Worm (Caenorhabditis elegans): Measurements from ENCODE around the gene Y43F8B.24.

Gene Y43F8B.24

ce11 chrV:19429605-19430004 is 27.6 kb upstream of the Y43F8B.24 start:
- TF ChIP-seq ama-1 (optimal IDR thresholded peaks at IDR 0.05), result no peak
- no peak for TF ChIP-seq tra-4 (tag; optimal IDR thresholded peaks at IDR 0.05)
- no peak for TF ChIP-seq scrt-1 (GFP tag; IDR thresholded peaks at IDR 0.05)
- no peak for TF ChIP-seq F13C5.2 (tag; optimal IDR thresholded peaks at IDR 0.05)
- TF ChIP-seq ceh-36 (tag; optimal IDR thresholded peaks at IDR 0.05), result no peak
- no peak for TF ChIP-seq hnd-1 (tag; optimal IDR thresholded peaks at IDR 0.05)
- TF ChIP-seq pes-1 (GFP tag; IDR thresholded peaks at IDR 0.05), result no peak
- TF ChIP-seq tbx-37 (GFP tag; conservative IDR thresholded peaks at IDR 0.05), result no peak
- TF ChIP-seq tbx-11 (GFP tag; IDR thresholded peaks at IDR 0.05), result no peak
- TF ChIP-seq hmbx-1 (tag; optimal IDR thresholded peaks at IDR 0.05), result no peak
- TF ChIP-seq aly-1 (tag; optimal IDR thresholded peaks at IDR 0.05), result no peak
- no peak for TF ChIP-seq flt-1 (GFP tag; IDR thresholded peaks at IDR 0.05)
- no peak for TF ChIP-seq sea-1 (GFP tag; conservative IDR thresholded peaks at IDR 0.05)
- TF ChIP-seq ceh-13 (GFP tag; optimal IDR thresholded peaks at IDR 0.05), result no peak
- no peak for TF ChIP-seq ets-7 (tag; optimal IDR thresholded peaks at IDR 0.05)
- no peak for TF ChIP-seq hmg-4 (GFP tag; optimal IDR thresholded peaks at IDR 0.05)
- no peak for TF ChIP-seq B0310.2 (tag; optimal IDR thresholded peaks at IDR 0.05)

- TF ChIP-seq ceh-36 (tag; optimal IDR thresholded peaks at IDR 0.05) (peak; percentile 50), hmg-4 (GFP tag; optimal IDR thresholded peaks at IDR 0.05) (peak; percentile 26), F13C5.2 (tag; optimal IDR thresholded peaks at IDR 0.05) (no peak), scrt-1 (GFP tag; IDR thresholded peaks at IDR 0.05) (no peak)
Observed at ce11 chrV:19430351-19430913, 26.8 kb upstream of the Y43F8B.24 start.

DNA sequence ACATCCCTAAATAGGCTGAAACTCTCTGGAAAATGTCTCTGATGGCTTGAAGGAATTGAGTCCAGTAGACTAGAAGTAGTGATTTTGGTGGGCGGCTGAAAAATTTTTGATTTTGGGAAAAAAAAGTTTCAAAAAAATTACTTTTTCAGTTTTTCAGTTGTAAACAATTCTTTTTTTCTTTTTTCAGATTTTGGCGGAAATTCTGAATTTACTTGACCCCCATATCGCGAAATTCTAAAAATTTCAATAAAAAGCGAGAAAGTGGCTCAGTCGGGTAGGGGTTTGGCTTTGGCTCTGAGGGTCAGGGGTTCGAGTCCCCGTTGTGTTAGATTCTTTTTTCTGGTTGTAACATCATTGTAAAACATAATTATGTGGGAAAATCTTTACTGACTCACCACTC is 26.2 kb upstream of the Y43F8B.24 start, which contains the start of gene srw-85:
Gene srw-85, minus strand, starts transcription at position 101 of the 400 bp plus-strand sequence.
- no peak for TF ChIP-seq tbx-11 (GFP tag; IDR thresholded peaks at IDR 0.05)
- TF ChIP-seq aly-1 (tag; optimal IDR thresholded peaks at IDR 0.05), result no peak
- TF ChIP-seq F13C5.2 (tag; optimal IDR thresholded peaks at IDR 0.05), result no peak
- TF ChIP-seq hmg-4 (GFP tag; optimal IDR thresholded peaks at IDR 0.05), result no peak
- TF ChIP-seq ama-1 (optimal IDR thresholded peaks at IDR 0.05), result no peak
- no peak for TF ChIP-seq tbx-37 (GFP tag; conservative IDR thresholded peaks at IDR 0.05)
- TF ChIP-seq sea-1 (GFP tag; conservative IDR thresholded peaks at IDR 0.05), result no peak
- no peak for TF ChIP-seq tra-4 (tag; optimal IDR thresholded peaks at IDR 0.05)
- no peak for TF ChIP-seq pes-1 (GFP tag; IDR thresholded peaks at IDR 0.05)
- TF ChIP-seq ceh-36 (tag; optimal IDR thresholded peaks at IDR 0.05), result no peak
- no peak for TF ChIP-seq ets-7 (tag; optimal IDR thresholded peaks at IDR 0.05)
- no peak for TF ChIP-seq B0310.2 (tag; optimal IDR thresholded peaks at IDR 0.05)

ce11 chrV:19432030-19432429 is 25.2 kb upstream of the Y43F8B.24 start:
- no peak for TF ChIP-seq scrt-1 (GFP tag; IDR thresholded peaks at IDR 0.05)
- TF ChIP-seq ets-7 (tag; optimal IDR thresholded peaks at IDR 0.05), result no peak
- TF ChIP-seq B0310.2 (tag; optimal IDR thresholded peaks at IDR 0.05), result no peak
- no peak for TF ChIP-seq pes-1 (GFP tag; IDR thresholded peaks at IDR 0.05)
- no peak for TF ChIP-seq ceh-13 (GFP tag; optimal IDR thresholded peaks at IDR 0.05)
- no peak for TF ChIP-seq tbx-11 (GFP tag; IDR thresholded peaks at IDR 0.05)
- no peak for TF ChIP-seq F13C5.2 (tag; optimal IDR thresholded peaks at IDR 0.05)
- no peak for TF ChIP-seq ceh-36 (tag; optimal IDR thresholded peaks at IDR 0.05)
- no peak for TF ChIP-seq hnd-1 (tag; optimal IDR thresholded peaks at IDR 0.05)
- TF ChIP-seq sea-1 (GFP tag; conservative IDR thresholded peaks at IDR 0.05), result no peak
- TF ChIP-seq hmbx-1 (tag; optimal IDR thresholded peaks at IDR 0.05), result no peak
- TF ChIP-seq flt-1 (GFP tag; IDR thresholded peaks at IDR 0.05), result no peak
- TF ChIP-seq ama-1 (optimal IDR thresholded peaks at IDR 0.05), result no peak
- no peak for TF ChIP-seq tra-4 (tag; optimal IDR thresholded peaks at IDR 0.05)
- TF ChIP-seq hmg-4 (GFP tag; optimal IDR thresholded peaks at IDR 0.05), result no peak

ce11 chrV:19432972-19433371 is 24.2 kb upstream of the Y43F8B.24 start, which contains the start of gene C25F9.11:
TSS of gene C25F9.11 (minus strand) at chrV:19433072.
- no peak for TF ChIP-seq hmbx-1 (tag; optimal IDR thresholded peaks at IDR 0.05)
- no peak for TF ChIP-seq ceh-13 (GFP tag; optimal IDR thresholded peaks at IDR 0.05)
- no peak for TF ChIP-seq F13C5.2 (tag; optimal IDR thresholded peaks at IDR 0.05)
- no peak for TF ChIP-seq ama-1 (optimal IDR thresholded peaks at IDR 0.05)
- no peak for TF ChIP-seq ets-7 (tag; optimal IDR thresholded peaks at IDR 0.05)
- no peak for TF ChIP-seq flt-1 (GFP tag; IDR thresholded peaks at IDR 0.05)
- no peak for TF ChIP-seq hnd-1 (tag; optimal IDR thresholded peaks at IDR 0.05)
- TF ChIP-seq B0310.2 (tag; optimal IDR thresholded peaks at IDR 0.05), result no peak
- TF ChIP-seq sea-1 (GFP tag; conservative IDR thresholded peaks at IDR 0.05), result no peak
- no peak for TF ChIP-seq ceh-36 (tag; optimal IDR thresholded peaks at IDR 0.05)
- no peak for TF ChIP-seq tra-4 (tag; optimal IDR thresholded peaks at IDR 0.05)
- no peak for TF ChIP-seq pes-1 (GFP tag; IDR thresholded peaks at IDR 0.05)
- TF ChIP-seq tbx-11 (GFP tag; IDR thresholded peaks at IDR 0.05), result no peak
- no peak for TF ChIP-seq hmg-4 (GFP tag; optimal IDR thresholded peaks at IDR 0.05)
- no peak for TF ChIP-seq aly-1 (tag; optimal IDR thresholded peaks at IDR 0.05)
- no peak for TF ChIP-seq scrt-1 (GFP tag; IDR thresholded peaks at IDR 0.05)
- TF ChIP-seq tbx-37 (GFP tag; conservative IDR thresholded peaks at IDR 0.05), result no peak

- TF ChIP-seq flt-1 (GFP tag; IDR thresholded peaks at IDR 0.05), result no peak
- TF ChIP-seq hnd-1 (tag; optimal IDR thresholded peaks at IDR 0.05), result no peak
- no peak for TF ChIP-seq hmbx-1 (tag; optimal IDR thresholded peaks at IDR 0.05)
- no peak for TF ChIP-seq aly-1 (tag; optimal IDR thresholded peaks at IDR 0.05)
- no peak for TF ChIP-seq scrt-1 (GFP tag; IDR thresholded peaks at IDR 0.05)
- no peak for TF ChIP-seq ets-7 (tag; optimal IDR thresholded peaks at IDR 0.05)
- no peak for TF ChIP-seq tbx-37 (GFP tag; conservative IDR thresholded peaks at IDR 0.05)
- no peak for TF ChIP-seq sea-1 (GFP tag; conservative IDR thresholded peaks at IDR 0.05)
- no peak for TF ChIP-seq B0310.2 (tag; optimal IDR thresholded peaks at IDR 0.05)
- TF ChIP-seq tra-4 (tag; optimal IDR thresholded peaks at IDR 0.05), result no peak
- TF ChIP-seq ceh-13 (GFP tag; optimal IDR thresholded peaks at IDR 0.05), result no peak
- TF ChIP-seq F13C5.2 (tag; optimal IDR thresholded peaks at IDR 0.05), result no peak
- TF ChIP-seq hmg-4 (GFP tag; optimal IDR thresholded peaks at IDR 0.05), result no peak
Observed at ce11 chrV:19433806-19434437, 23.3 kb upstream of the Y43F8B.24 start, which contains the start of gene C25F9.16. TSS of gene C25F9.16 (plus strand) at chrV:19434387.

ce11 chrV:19436307-19436706 is 20.9 kb upstream of the Y43F8B.24 start, which contains the start of gene C25F9.14:
TSS of gene C25F9.14 (plus strand) at chrV:19436484.
- TF ChIP-seq sea-1 (GFP tag; conservative IDR thresholded peaks at IDR 0.05) (no peak), ceh-13 (GFP tag; optimal IDR thresholded peaks at IDR 0.05) (no peak), scrt-1 (GFP tag; IDR thresholded peaks at IDR 0.05) (no peak), ama-1 (optimal IDR thresholded peaks at IDR 0.05) (no peak)
